Worm (Caenorhabditis elegans) whole organism, midembryonic: Measurements from ENCODE around the gene ags-3.

Experiments used
- T22C8.4 ChIP-seq: fragments of 200-800 bp; sonication (Bioruptor generic); IDR thresholded peaks from 2 replicates; pipeline ENCODE4 v1.3.6; 2022; ENCODE audit warnings: missing genetic modification characterization, missing compliant biosample characterization
- cog-1 ChIP-seq: sonication (generic microtip); optimal IDR thresholded peaks from 2 replicates; lab custom pipeline; 2016; ENCODE audit warnings: missing genetic modification characterization, missing compliant biosample characterization
- flt-1 ChIP-seq: fragments of 200-800 bp; sonication (Bioruptor generic); IDR thresholded peaks from 2 replicates; pipeline ENCODE4 v1.3.6; 2022; ENCODE audit warnings: missing genetic modification characterization, missing compliant biosample characterization
- klf-2 ChIP-seq: fragments of 200-800 bp; sonication (Bioruptor generic); conservative IDR thresholded peaks from 2 replicates; pipeline ENCODE4 v1.3.6; 2022; ENCODE audit warnings: missing genetic modification reagents, missing genetic modification characterization, missing compliant biosample characterization
- med-1 ChIP-seq: sonication (generic microtip); optimal IDR thresholded peaks from 2 replicates; lab custom pipeline; 2017; ENCODE audit warnings: missing genetic modification characterization, mild to moderate bottlenecking, missing compliant biosample characterization, antibody characterized with exemption, missing genetic modification reagents; ENCODE audit not compliant: insufficient read depth
- ref-1 ChIP-seq: fragments of 200-800 bp; sonication (Bioruptor generic); conservative IDR thresholded peaks from 2 replicates; pipeline ENCODE4 v1.3.6; 2022; ENCODE audit warnings: missing genetic modification reagents, missing genetic modification characterization, missing compliant biosample characterization
- tab-1 ChIP-seq: fragments of 200-800 bp; sonication (Bioruptor generic); IDR thresholded peaks from 2 replicates; pipeline ENCODE4 v1.3.6; 2022; ENCODE audit warnings: missing genetic modification characterization, missing compliant biosample characterization
- ztf-23 ChIP-seq: fragments of 200-800 bp; sonication (Bioruptor generic); IDR thresholded peaks from 2 replicates; pipeline ENCODE4 v1.3.6; 2022; ENCODE audit warnings: missing genetic modification reagents, missing genetic modification characterization, missing compliant biosample characterization
- ztf-29 ChIP-seq: fragments of 200-800 bp; sonication (Bioruptor generic); IDR thresholded peaks from 2 replicates; pipeline ENCODE4 v1.3.6; 2022; ENCODE audit warnings: missing genetic modification reagents, missing genetic modification characterization, missing compliant biosample characterization

ags-3 gene

DNA sequence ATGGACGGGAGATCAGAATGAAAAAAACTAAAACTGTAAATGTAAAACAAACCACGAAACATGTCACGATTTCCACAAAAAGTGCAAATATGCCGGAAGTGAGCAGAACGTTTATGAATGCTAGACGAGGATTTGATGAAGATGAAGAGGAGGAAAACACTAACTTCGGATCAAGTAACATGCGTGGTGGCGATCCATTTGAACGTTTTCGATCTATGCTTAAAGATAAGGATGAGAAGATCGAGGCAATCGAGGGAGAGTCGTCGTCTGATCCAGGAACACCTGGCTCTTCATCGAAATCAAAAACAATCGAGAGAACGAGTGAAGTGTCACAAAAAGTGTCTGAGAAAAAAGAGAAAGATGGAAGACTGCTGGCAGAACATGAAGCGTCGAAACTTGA is 38.0 kb downstream of the ags-3 start:
- TF ChIP-seq ref-1 (GFP tag; lab: Robert Waterston, UW) (no peak), flt-1 (GFP tag; lab: Robert Waterston, UW) (no peak), T22C8.4 (GFP tag; lab: Robert Waterston, UW) (no peak), med-1 (no peak), tab-1 (GFP tag; lab: Robert Waterston, UW) (no peak), klf-2 (GFP tag; lab: Robert Waterston, UW) (no peak), cog-1 (tag; lab: Kevin White, UChicago) (no peak), ztf-29 (GFP tag; lab: Robert Waterston, UW) (no peak), ztf-23 (no peak)

DNA sequence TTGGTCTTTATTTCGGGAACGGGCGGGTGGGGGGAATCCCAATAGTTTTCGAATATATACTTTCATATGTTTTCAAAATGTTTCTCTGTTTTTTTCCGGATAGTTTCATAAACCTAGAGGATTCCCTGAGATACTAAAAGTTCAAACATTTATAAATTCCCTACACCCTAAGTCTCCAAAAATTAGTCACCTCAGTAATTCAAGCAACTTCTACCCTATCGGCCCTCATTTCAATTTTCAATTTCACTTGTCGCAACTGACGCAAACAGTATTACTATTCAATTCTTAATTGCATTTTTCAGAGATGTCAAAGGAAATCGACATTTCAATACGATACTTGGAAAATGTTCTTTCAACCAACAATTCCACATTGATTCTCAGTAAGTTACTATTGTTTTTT is 39.4 kb downstream of the ags-3 start, which contains the start of gene Y34B4A.4:
Y34B4A.4 (plus strand) TSS at position 301 of the 400 bp plus-strand sequence.
- TF ChIP-seq cog-1 (tag; lab: Kevin White, UChicago): no peak
- TF ChIP-seq ref-1 (GFP tag; lab: Robert Waterston, UW): no peak

- TF ChIP-seq ref-1 (GFP tag; lab: Robert Waterston, UW) (no peak), klf-2 (GFP tag; lab: Robert Waterston, UW) (no peak), cog-1 (tag; lab: Kevin White, UChicago) (no peak), T22C8.4 (GFP tag; lab: Robert Waterston, UW) (no peak)
Observed at ce11 chrX:5263585-5263984, 39.8 kb downstream of the ags-3 start.

DNA sequence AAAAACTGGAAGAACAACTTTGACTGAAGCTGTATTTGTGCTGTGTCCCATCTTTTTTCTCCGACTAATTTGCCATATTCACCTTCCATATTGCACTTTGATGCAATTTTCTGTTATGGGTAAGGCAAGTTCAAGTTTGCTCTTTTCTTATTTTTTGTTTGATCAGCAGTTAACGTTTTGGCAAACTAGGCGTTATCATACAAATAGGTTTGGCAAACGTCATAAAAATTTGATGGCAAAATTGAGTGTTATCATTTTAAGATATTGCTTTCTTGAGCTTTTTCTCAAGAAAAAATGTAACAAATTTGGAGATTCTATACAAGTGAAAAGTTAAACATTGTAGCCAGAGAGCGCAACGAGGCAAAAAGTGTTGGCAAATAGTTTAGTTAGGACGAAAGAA is 41.4 kb downstream of the ags-3 start:
- TF ChIP-seq klf-2 (GFP tag; lab: Robert Waterston, UW) (no peak), ztf-29 (GFP tag; lab: Robert Waterston, UW) (no peak), tab-1 (GFP tag; lab: Robert Waterston, UW) (no peak), cog-1 (tag; lab: Kevin White, UChicago) (no peak), flt-1 (GFP tag; lab: Robert Waterston, UW) (no peak), T22C8.4 (GFP tag; lab: Robert Waterston, UW) (no peak), med-1 (no peak), ref-1 (GFP tag; lab: Robert Waterston, UW) (no peak), ztf-23 (no peak)

DNA sequence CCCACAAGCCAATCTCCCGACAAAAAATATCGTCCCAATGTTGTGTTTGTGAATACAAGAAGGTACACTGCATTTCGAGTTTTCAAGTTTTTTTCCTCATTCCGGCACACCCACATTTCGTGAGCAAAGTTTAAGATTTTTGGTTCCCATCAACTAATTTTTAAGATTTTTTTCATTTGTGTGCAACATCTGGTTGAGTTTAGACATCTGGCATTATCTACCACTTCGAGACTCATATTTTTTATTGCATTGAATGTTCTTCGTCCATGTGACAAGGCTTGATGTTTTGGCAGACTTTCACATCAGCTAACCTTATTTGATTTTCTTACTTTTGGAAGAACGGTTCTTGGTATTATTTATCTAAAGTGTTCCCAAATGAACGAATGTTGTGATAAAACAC is 43.0 kb downstream of the ags-3 start:
- TF ChIP-seq ref-1 (GFP tag; lab: Robert Waterston, UW) (no peak), med-1 (no peak), ztf-23 (no peak), flt-1 (GFP tag; lab: Robert Waterston, UW) (no peak)

DNA sequence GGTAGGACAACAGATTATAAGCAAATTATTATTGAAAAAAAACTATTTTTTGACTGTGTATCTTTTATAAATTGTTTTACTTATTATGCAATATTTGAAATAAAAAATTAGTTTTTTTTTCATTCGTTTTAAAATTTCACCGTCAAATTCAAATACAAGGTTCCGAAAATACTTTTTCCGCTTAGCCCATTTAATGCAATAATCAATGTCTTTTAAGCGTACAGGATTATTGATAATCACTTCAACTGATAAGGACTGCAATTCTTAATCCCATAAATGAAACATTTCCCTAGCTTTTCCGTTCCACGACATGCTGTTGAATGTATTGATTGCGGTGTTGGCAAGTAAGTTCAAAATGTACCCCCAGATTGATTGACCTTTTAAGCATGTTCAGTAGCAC is 46.4 kb downstream of the ags-3 start, which contains the start of gene nspg-12:
nspg-12 (plus strand) TSS at position 301 of the 400 bp plus-strand sequence.
- TF ChIP-seq cog-1 (tag; lab: Kevin White, UChicago) (no peak), flt-1 (GFP tag; lab: Robert Waterston, UW) (no peak), ztf-29 (GFP tag; lab: Robert Waterston, UW) (no peak), T22C8.4 (GFP tag; lab: Robert Waterston, UW) (no peak), ztf-23 (no peak), tab-1 (GFP tag; lab: Robert Waterston, UW) (no peak), med-1 (no peak), klf-2 (GFP tag; lab: Robert Waterston, UW) (no peak), ref-1 (GFP tag; lab: Robert Waterston, UW) (no peak)

- TF ChIP-seq klf-2 (GFP tag; lab: Robert Waterston, UW): no peak
- no peak for TF ChIP-seq ztf-29 (GFP tag; lab: Robert Waterston, UW)
- TF ChIP-seq cog-1 (tag; lab: Kevin White, UChicago): no peak
- no peak for TF ChIP-seq flt-1 (GFP tag; lab: Robert Waterston, UW)
Observed at ce11 chrX:5255320-5255719, 48.1 kb downstream of the ags-3 start.

- no peak for TF ChIP-seq flt-1 (GFP tag; lab: Robert Waterston, UW)
- TF ChIP-seq med-1: no peak
Observed at ce11 chrX:5254894-5255293, 48.5 kb downstream of the ags-3 start, which contains the start of gene nspg-13. Gene nspg-13, plus strand, starts transcription at chrX:5255194.

DNA sequence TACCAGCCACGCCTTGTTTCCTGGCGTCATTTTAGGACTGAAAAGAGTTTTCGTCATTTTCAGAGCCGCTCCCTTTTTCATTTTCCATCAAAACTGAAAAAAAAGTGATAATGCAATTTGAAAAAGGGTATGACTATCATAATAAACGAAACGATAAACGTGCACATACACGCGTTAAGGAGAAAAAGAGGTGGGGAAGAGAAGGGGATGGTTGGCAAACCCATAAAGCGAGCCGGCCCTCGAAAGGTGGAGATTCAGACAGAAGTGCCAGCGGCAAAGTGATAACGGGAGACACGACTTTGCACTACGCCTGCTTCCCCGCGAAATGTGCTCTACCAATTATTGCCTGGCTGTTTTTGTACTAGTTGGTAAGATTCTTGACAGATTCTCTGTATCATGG is 50.6 kb downstream of the ags-3 start, which contains the start of gene nspg-14:
nspg-14 (plus strand) TSS at position 250 of the 400 bp plus-strand sequence.
- TF ChIP-seq tab-1 (GFP tag; lab: Robert Waterston, UW) (no peak), klf-2 (GFP tag; lab: Robert Waterston, UW) (no peak), med-1 (no peak), T22C8.4 (GFP tag; lab: Robert Waterston, UW) (no peak), ztf-23 (no peak), ref-1 (GFP tag; lab: Robert Waterston, UW) (no peak), ztf-29 (GFP tag; lab: Robert Waterston, UW) (no peak), flt-1 (GFP tag; lab: Robert Waterston, UW) (no peak), cog-1 (tag; lab: Kevin White, UChicago) (no peak)

DNA sequence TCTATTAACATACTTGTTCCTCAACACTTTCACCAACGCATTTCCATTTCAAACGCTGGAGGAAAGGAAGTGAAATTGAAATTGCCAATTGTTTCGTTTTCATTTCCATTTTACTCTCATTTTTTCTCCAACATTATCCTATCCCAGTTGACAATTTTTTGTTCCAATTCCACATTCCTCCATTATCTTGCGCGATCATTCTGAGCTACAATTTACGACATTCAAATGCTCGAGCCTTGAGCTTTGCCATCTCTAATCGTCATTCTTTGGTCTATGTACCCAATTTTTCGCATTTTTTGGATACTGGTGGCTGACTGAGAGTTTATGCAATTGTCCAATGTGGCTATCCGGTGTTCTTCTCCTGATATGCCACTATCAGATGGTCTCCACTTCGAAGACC is 53.8 kb downstream of the ags-3 start, which contains the start of gene Y34B4A.10:
Y34B4A.10 (plus strand) TSS at position 301 of the 400 bp plus-strand sequence.
- TF ChIP-seq ref-1 (GFP tag; lab: Robert Waterston, UW) (no peak), cog-1 (tag; lab: Kevin White, UChicago) (no peak), T22C8.4 (GFP tag; lab: Robert Waterston, UW) (no peak)

DNA sequence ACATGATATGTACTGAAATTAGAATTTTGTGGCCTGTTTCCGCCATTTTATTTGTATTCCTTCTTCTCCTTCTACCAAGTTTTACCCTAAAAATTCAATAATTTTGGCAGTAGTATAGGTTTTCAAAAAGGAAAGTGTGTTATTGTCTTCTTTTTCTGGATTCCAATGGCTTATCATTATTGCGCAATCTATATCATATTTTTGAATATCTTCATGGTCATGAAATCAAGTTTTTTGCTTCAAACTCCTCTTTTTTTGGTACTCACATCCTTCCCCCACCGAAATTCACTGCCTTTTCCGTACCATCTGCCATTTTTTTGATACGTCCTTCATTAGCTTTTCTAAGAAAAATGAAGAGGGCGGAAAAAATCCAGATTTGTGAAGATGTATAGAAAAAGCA is 54.6 kb downstream of the ags-3 start:
- TF ChIP-seq flt-1 (GFP tag; lab: Robert Waterston, UW) (no peak), tab-1 (GFP tag; lab: Robert Waterston, UW) (no peak), med-1 (no peak)
